Worm (Caenorhabditis elegans) whole organism, early embryonic: ENCODE results near the gene F01G10.9.

Source experiments
- aly-1 ChIP-seq: sonication (generic microtip); optimal IDR thresholded peaks from 2 replicates; lab custom pipeline; 2016; ENCODE audit warnings: missing genetic modification characterization, missing compliant biosample characterization
- hmbx-1 ChIP-seq: sonication (generic microtip); optimal IDR thresholded peaks from 2 replicates; lab custom pipeline; 2016; ENCODE audit warnings: mild to moderate bottlenecking, missing genetic modification characterization, missing compliant biosample characterization
- pes-1 ChIP-seq: fragments of 200-800 bp; sonication (Bioruptor generic); IDR thresholded peaks from 2 replicates; pipeline ENCODE4 v1.3.6; 2022; ENCODE audit warnings: missing genetic modification reagents, missing genetic modification characterization, missing compliant biosample characterization

ce11 chrIV:10250577-10251075, 8.8 kb downstream of the F01G10.9 start, which contains the start of gene daf-14:
- TF ChIP-seq aly-1 (no peak), pes-1 (GFP tag; lab: Robert Waterston, UW) (no peak), hmbx-1 (tag; lab: Kevin White, UChicago) (no peak)
